Fruit fly (Drosophila melanogaster) whole organism, embryonic: ENCODE results near the gene Ser.

Source experiments
- Aef1 ChIP-seq: fragments of 200-800 bp; sonication (Bioruptor generic); IDR thresholded peaks from 3 replicates; pipeline ENCODE4 v1.3.6; 2022; ENCODE audit warnings: missing biosample characterization, missing genetic modification characterization
- CG10462 ChIP-seq: fragments of 200-800 bp; sonication (Bioruptor generic); optimal IDR thresholded peaks from 2 replicates; lab custom pipeline; 2016; ENCODE audit warnings: missing biosample characterization, missing genetic modification characterization
- CG11093 ChIP-seq: fragments of 200-800 bp; sonication (Bioruptor generic); IDR thresholded peaks from 3 replicates; pipeline ENCODE4 v1.3.6; 2022; ENCODE audit warnings: missing biosample characterization, missing genetic modification characterization
- CG14710 ChIP-seq: fragments of 200-800 bp; sonication (Bioruptor generic); optimal IDR thresholded peaks from 3 replicates; lab custom pipeline; 2019; ENCODE audit warnings: missing biosample characterization, mild to moderate bottlenecking, missing genetic modification characterization, moderate library complexity
- CG17328 ChIP-seq: fragments of 200-800 bp; sonication (Bioruptor generic); IDR thresholded peaks from 2 replicates; pipeline ENCODE4 v1.3.6; 2022; ENCODE audit warnings: missing biosample characterization, missing genetic modification characterization
- CG17359 ChIP-seq: fragments of 200-800 bp; sonication (Bioruptor generic); optimal IDR thresholded peaks from 3 replicates; lab custom pipeline; 2018; ENCODE audit warnings: missing biosample characterization, mild to moderate bottlenecking, missing genetic modification characterization, moderate library complexity
- CG18476 ChIP-seq: fragments of 200-800 bp; sonication (Bioruptor generic); optimal IDR thresholded peaks from 2 replicates; lab custom pipeline; 2016; ENCODE audit warnings: missing biosample characterization, mild to moderate bottlenecking, missing genetic modification characterization
- CG2120 ChIP-seq: fragments of 200-800 bp; sonication (Bioruptor generic); optimal IDR thresholded peaks from 3 replicates; lab custom pipeline; 2016; ENCODE audit warnings: missing biosample characterization, missing genetic modification characterization
- CG32772 ChIP-seq: fragments of 200-800 bp; sonication (Bioruptor generic); IDR thresholded peaks from 2 replicates; pipeline ENCODE4 v1.3.6; 2022; ENCODE audit warnings: missing biosample characterization, missing genetic modification characterization
- CG3281 ChIP-seq: fragments of 200-800 bp; sonication (Bioruptor generic); optimal IDR thresholded peaks from 3 replicates; lab custom pipeline; 2017; ENCODE audit warnings: missing biosample characterization, mild to moderate bottlenecking, missing genetic modification characterization
- CG3838 ChIP-seq: fragments of 200-800 bp; sonication (Bioruptor generic); optimal IDR thresholded peaks from 3 replicates; lab custom pipeline; 2016; ENCODE audit warnings: missing biosample characterization, missing genetic modification characterization
- CG3995 ChIP-seq: fragments of 200-800 bp; sonication (Bioruptor generic); optimal IDR thresholded peaks from 3 replicates; lab custom pipeline; 2016; ENCODE audit warnings: missing biosample characterization, missing genetic modification characterization
- CG6254 ChIP-seq: fragments of 200-800 bp; sonication (Bioruptor generic); optimal IDR thresholded peaks from 3 replicates; lab custom pipeline; 2017; ENCODE audit warnings: mild to moderate bottlenecking, missing biosample characterization, missing genetic modification reagents, missing genetic modification characterization
- CG6689 ChIP-seq: fragments of 200-800 bp; sonication (Bioruptor generic); IDR thresholded peaks from 2 replicates; pipeline ENCODE4 v1.3.6; 2022; ENCODE audit warnings: missing biosample characterization, missing genetic modification characterization
- CG7372 ChIP-seq: fragments of 200-800 bp; sonication (Bioruptor generic); IDR thresholded peaks from 2 replicates; pipeline ENCODE4 v1.3.6; 2022; ENCODE audit warnings: missing biosample characterization, missing genetic modification characterization
- CG7839 ChIP-seq: fragments of 200-800 bp; sonication (Bioruptor generic); optimal IDR thresholded peaks from 3 replicates; lab custom pipeline; 2018; ENCODE audit warnings: missing biosample characterization, mild to moderate bottlenecking, missing genetic modification characterization, moderate library complexity
- CG8290 ChIP-seq, 3 experiments: fragments of 200-800 bp; sonication (Bioruptor generic); optimal IDR thresholded peaks; 2 replicates each; lab custom pipeline; 2016 to 2019; ENCODE audit warnings: missing biosample characterization in 3 of 3, missing genetic modification characterization in 3 of 3, mild to moderate bottlenecking in 2 of 3, moderate library complexity in 1 of 3
- CG8388 ChIP-seq: fragments of 200-800 bp; sonication (Bioruptor generic); optimal IDR thresholded peaks from 2 replicates; lab custom pipeline; 2019; ENCODE audit warnings: missing biosample characterization, mild to moderate bottlenecking, missing genetic modification characterization, moderate library complexity
- CrebB ChIP-seq: fragments of 200-800 bp; sonication (Bioruptor generic); optimal IDR thresholded peaks from 3 replicates; lab custom pipeline; 2018; ENCODE audit warnings: missing biosample characterization, mild to moderate bottlenecking, missing genetic modification characterization
- D19A ChIP-seq: fragments of 200-800 bp; optimal IDR thresholded peaks from 3 replicates; lab custom pipeline; 2019; ENCODE audit warnings: missing biosample characterization, mild to moderate bottlenecking, missing genetic modification characterization, moderate library complexity
- Dbx ChIP-seq: fragments of 200-800 bp; sonication (Bioruptor generic); IDR thresholded peaks from 3 replicates; pipeline ENCODE4 v1.3.6; 2022; ENCODE audit warnings: missing biosample characterization, missing genetic modification characterization
- Doc3 ChIP-seq: fragments of 200-800 bp; sonication (Bioruptor generic); IDR thresholded peaks from 3 replicates; pipeline ENCODE4 v1.3.6; 2022; ENCODE audit warnings: missing biosample characterization, missing genetic modification characterization; ENCODE audit not compliant: partially characterized antibody
- Dref ChIP-seq: fragments of 200-800 bp; sonication (Bioruptor generic); IDR thresholded peaks from 2 replicates; pipeline ENCODE4 v1.3.6; 2022; ENCODE audit warnings: missing biosample characterization, missing genetic modification characterization
- E2f1 ChIP-seq: fragments of 200-800 bp; sonication (Bioruptor generic); IDR thresholded peaks from 2 replicates; pipeline ENCODE4 v1.3.6; 2022; ENCODE audit warnings: missing biosample characterization, missing genetic modification characterization
- Fer3 ChIP-seq: fragments of 200-800 bp; sonication (Bioruptor generic); optimal IDR thresholded peaks from 2 replicates; lab custom pipeline; 2018; ENCODE audit warnings: missing biosample characterization, mild to moderate bottlenecking, missing genetic modification characterization, moderate library complexity
- HHEX ChIP-seq: fragments of 200-800 bp; sonication (Bioruptor generic); optimal IDR thresholded peaks from 3 replicates; lab custom pipeline; 2017; ENCODE audit warnings: missing biosample characterization, mild to moderate bottlenecking, missing genetic modification characterization, missing genetic modification reagents
- HLHmδ ChIP-seq: fragments of 200-800 bp; sonication (Bioruptor generic); optimal IDR thresholded peaks from 2 replicates; lab custom pipeline; 2018; ENCODE audit warnings: missing biosample characterization, mild to moderate bottlenecking, missing genetic modification characterization, moderate library complexity
- MTF-1 ChIP-seq: fragments of 200-800 bp; sonication (Bioruptor generic); optimal IDR thresholded peaks from 2 replicates; lab custom pipeline; 2018; ENCODE audit warnings: missing biosample characterization, mild to moderate bottlenecking, missing genetic modification characterization, borderline replicate concordance
- Taf1 ChIP-seq: fragments of 200-800 bp; sonication (Bioruptor generic); IDR thresholded peaks from 2 replicates; pipeline ENCODE4 v1.3.6; 2022; ENCODE audit warnings: missing biosample characterization, missing genetic modification characterization
- Usf ChIP-seq: fragments of 200-800 bp; sonication (Bioruptor generic); optimal IDR thresholded peaks from 2 replicates; lab custom pipeline; 2017; ENCODE audit warnings: missing genotype, missing biosample characterization, missing genetic modification characterization
- Xbp1 ChIP-seq: fragments of 200-800 bp; sonication (Bioruptor generic); optimal IDR thresholded peaks from 3 replicates; lab custom pipeline; 2016; ENCODE audit warnings: missing biosample characterization, mild to moderate bottlenecking, missing genetic modification characterization
- dpn ChIP-seq, 2 experiments: fragments of 200-800 bp; sonication (Bioruptor generic); optimal IDR thresholded peaks; 3 replicates each; lab custom pipeline; 2016; ENCODE audit warnings: missing biosample characterization in 2 of 2, missing genetic modification characterization in 2 of 2
- ewg ChIP-seq: fragments of 200-800 bp; sonication (Bioruptor generic); optimal IDR thresholded peaks from 3 replicates; lab custom pipeline; 2017; ENCODE audit warnings: mild to moderate bottlenecking, missing biosample characterization, missing genetic modification reagents, missing genetic modification characterization
- eyg ChIP-seq: fragments of 200-800 bp; sonication (Bioruptor generic); optimal IDR thresholded peaks from 3 replicates; lab custom pipeline; 2016; ENCODE audit warnings: missing biosample characterization, missing genetic modification characterization
- ftz-f1 ChIP-seq: fragments of 200-800 bp; sonication (Bioruptor generic); optimal IDR thresholded peaks from 2 replicates; lab custom pipeline; 2016; ENCODE audit warnings: missing biosample characterization, missing genetic modification characterization
- gfzf ChIP-seq: fragments of 200-800 bp; sonication (Bioruptor generic); optimal IDR thresholded peaks from 2 replicates; lab custom pipeline; 2016; ENCODE audit warnings: missing biosample characterization, mild to moderate bottlenecking, missing genetic modification characterization, moderate library complexity
- ind ChIP-seq: fragments of 200-800 bp; sonication (Bioruptor generic); optimal IDR thresholded peaks from 3 replicates; lab custom pipeline; 2016; ENCODE audit warnings: missing biosample characterization, missing genetic modification characterization
- maf-S ChIP-seq: fragments of 200-800 bp; sonication (Bioruptor generic); optimal IDR thresholded peaks from 2 replicates; lab custom pipeline; 2016; ENCODE audit warnings: missing biosample characterization, missing genetic modification characterization
- onecut ChIP-seq: fragments of 200-800 bp; sonication (Bioruptor generic); IDR thresholded peaks from 2 replicates; pipeline ENCODE4 v1.3.6; 2022; ENCODE audit warnings: missing biosample characterization, missing genetic modification characterization
- row ChIP-seq: fragments of 200-800 bp; sonication (Bioruptor generic); IDR thresholded peaks from 3 replicates; pipeline ENCODE4 v1.3.6; 2022; ENCODE audit warnings: missing biosample characterization, missing genetic modification characterization
- run ChIP-seq: fragments of 200-800 bp; sonication (Bioruptor generic); optimal IDR thresholded peaks from 3 replicates; lab custom pipeline; 2018; ENCODE audit warnings: missing biosample characterization, mild to moderate bottlenecking, missing genetic modification characterization
- sd ChIP-seq: fragments of 200-800 bp; sonication (Bioruptor generic); optimal IDR thresholded peaks from 3 replicates; lab custom pipeline; 2018; ENCODE audit warnings: missing biosample characterization, mild to moderate bottlenecking, missing genetic modification characterization, moderate library complexity
- seq ChIP-seq: fragments of 200-800 bp; sonication (Bioruptor generic); IDR thresholded peaks from 2 replicates; pipeline ENCODE4 v1.3.6; 2022; ENCODE audit warnings: missing biosample characterization, missing genetic modification characterization
- sna ChIP-seq: fragments of 200-800 bp; sonication (Bioruptor generic); IDR thresholded peaks from 2 replicates; pipeline ENCODE4 v1.3.6; 2022; ENCODE audit warnings: missing biosample characterization, missing genetic modification characterization; ENCODE audit not compliant: partially characterized antibody
- tap ChIP-seq: fragments of 200-800 bp; optimal IDR thresholded peaks from 3 replicates; lab custom pipeline; 2019; ENCODE audit warnings: missing biosample characterization, mild to moderate bottlenecking, missing genetic modification characterization, moderate library complexity
- tll ChIP-seq, 2 experiments: fragments of 200-800 bp in 1 of 2; fragments of >200 bp in 1 of 2; sonication (Bioruptor generic) in 1 of 2; optimal IDR thresholded peaks; 2 replicates each; lab custom pipeline; 2017 to 2019; ENCODE audit warnings: missing biosample characterization in 2 of 2, missing genetic modification characterization in 2 of 2, mild to moderate bottlenecking in 1 of 2, moderate library complexity in 1 of 2
- toy ChIP-seq: fragments of 200-800 bp; sonication (Bioruptor generic); IDR thresholded peaks from 2 replicates; pipeline ENCODE4 v1.3.6; 2022; ENCODE audit warnings: missing biosample characterization, missing genetic modification characterization
- wek ChIP-seq: fragments of 200-800 bp; sonication (Bioruptor generic); optimal IDR thresholded peaks from 3 replicates; lab custom pipeline; 2018; ENCODE audit warnings: missing biosample characterization, mild to moderate bottlenecking, missing genetic modification characterization, moderate library complexity

The Ser gene

DNA sequence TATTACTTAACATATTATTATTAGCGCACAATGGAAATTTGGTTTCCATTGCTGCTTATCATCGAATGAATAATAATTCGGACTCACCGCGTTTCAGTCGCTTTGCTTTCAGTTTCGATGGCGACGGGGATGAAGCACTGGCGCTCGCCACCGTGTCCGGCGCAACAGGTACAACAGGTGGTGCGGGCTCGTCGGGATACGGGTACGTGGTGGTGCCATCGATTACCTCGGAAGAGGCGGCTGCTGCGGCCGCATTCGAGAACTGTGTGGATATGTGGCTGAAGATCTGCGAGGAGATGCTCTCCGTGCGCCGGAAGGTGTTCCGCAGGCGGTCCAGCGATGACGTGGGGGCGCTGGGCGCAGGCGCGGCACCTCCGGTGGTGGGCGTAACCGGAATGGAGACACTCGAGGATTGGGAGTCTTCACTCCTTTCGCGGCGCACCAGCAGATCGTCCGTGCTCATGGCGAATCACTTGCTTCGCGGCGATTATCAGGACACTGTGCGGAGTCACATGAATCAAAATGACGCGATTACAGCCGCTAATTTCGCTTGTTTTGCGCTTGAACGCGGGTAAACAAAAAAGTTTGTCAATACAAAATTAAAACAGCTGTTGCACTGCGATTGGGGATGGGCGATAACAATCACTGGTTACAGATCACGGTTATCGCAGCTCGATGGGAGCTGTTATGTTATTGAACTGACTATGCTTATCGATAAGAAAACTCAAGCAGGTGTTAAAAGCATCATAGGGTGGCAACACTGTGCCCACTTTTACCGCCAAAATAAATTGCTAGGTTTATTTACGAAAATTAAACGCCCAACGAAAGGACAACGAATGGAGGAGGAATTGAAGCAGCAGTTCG lies 44.6 kb upstream of the Ser start, which contains the start of the genes CG31064 and PolA2 (continued):
- TF ChIP-seq MTF-1 (GFP tag; lab: Kevin White, UChicago) (no peak), CG17359 (tag; lab: Kevin White, UChicago) (no peak), tll (GFP tag; optimal IDR thresholded peaks at IDR 0.05; lab: Kevin White, UChicago) (no peak), CG3838 (GFP tag; lab: Kevin White, UChicago) (no peak), CG7372 (no peak), Doc3 (peak; percentile 70), HHEX (no peak), CG6254 (GFP tag; lab: Kevin White, UChicago) (no peak)
- TF ChIP-seq, all 482 proteins: peak for 113

DNA sequence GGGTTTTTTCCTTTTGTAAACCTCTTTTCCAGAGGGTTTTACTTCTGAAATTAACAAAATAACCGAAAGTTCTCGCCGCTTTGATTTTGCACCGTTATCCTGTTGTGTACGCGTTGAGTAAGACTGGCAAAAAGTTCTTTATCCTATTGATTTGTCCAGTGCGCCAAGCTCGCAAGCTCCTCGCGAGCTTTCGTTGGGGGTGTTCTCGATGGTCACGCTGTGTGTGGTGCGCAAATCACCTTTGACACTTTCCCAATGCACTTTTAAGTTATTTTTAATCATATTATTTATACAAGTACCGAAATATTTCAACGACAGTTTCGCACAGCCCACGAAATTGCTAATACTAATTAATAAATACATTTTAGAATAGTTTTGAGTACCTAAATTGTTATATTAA lies 43.9 kb upstream of the Ser start:
- TF ChIP-seq CG10462 (no peak), CG8290 (GFP tag; optimal IDR thresholded peaks at IDR 0.05; lab: Kevin White, UChicago) (no peak), CG8290 (tag; optimal IDR thresholded peaks at IDR 0.05; lab: Kevin White, UChicago) (no peak), CG2120 (no peak), toy (GFP tag; lab: Robert Waterston, UW) (no peak), Aef1 (no peak), sna (no peak), seq (GFP tag; lab: Robert Waterston, UW) (no peak), Xbp1 (GFP tag; lab: Kevin White, UChicago) (no peak), D19A (tag; lab: Kevin White, UChicago) (no peak), Dref (GFP tag; lab: Robert Waterston, UW) (no peak), row (peak; percentile 22; the same call in 1 of the 3 replicates), dpn (GFP tag; optimal IDR thresholded peaks at IDR 0.05; lab: Kevin White, UChicago) (no peak), CrebB (tag; lab: Kevin White, UChicago) (no peak), HLHmδ (GFP tag; lab: Kevin White, UChicago) (no peak), CG7839 (no peak), CG32772 (GFP tag; lab: Robert Waterston, UW) (no peak), tap (tag; lab: Kevin White, UChicago) (no peak), CG17328 (GFP tag; lab: Robert Waterston, UW) (no peak), CG14710 (no peak), CG8388 (GFP tag; lab: Kevin White, UChicago) (no peak), maf-S (GFP tag; lab: Kevin White, UChicago) (no peak), gfzf (GFP tag; lab: Kevin White, UChicago) (no peak), CG3995 (GFP tag; lab: Kevin White, UChicago) (peak; percentile 73), CG11093 (GFP tag; lab: Robert Waterston, UW) (no peak), wek (GFP tag; lab: Kevin White, UChicago) (peak; percentile 82), Usf (GFP tag; lab: Kevin White, UChicago) (no peak), sd (tag; lab: Kevin White, UChicago) (no peak), ind (GFP tag; lab: Kevin White, UChicago) (no peak), E2f1 (no peak), eyg (GFP tag; lab: Kevin White, UChicago) (no peak), Fer3 (tag; lab: Kevin White, UChicago) (no peak), ftz-f1 (GFP tag; lab: Kevin White, UChicago) (no peak), CG3281 (GFP tag; lab: Kevin White, UChicago) (no peak), onecut (GFP tag; lab: Robert Waterston, UW) (peak; percentile 96), CG18476 (GFP tag; lab: Kevin White, UChicago) (no peak), run (tag; lab: Kevin White, UChicago) (no peak), Dbx (GFP tag; lab: Robert Waterston, UW) (no peak), ewg (GFP tag; lab: Kevin White, UChicago) (peak; percentile 7), Taf1 (GFP tag; lab: Robert Waterston, UW) (no peak), CG6689 (GFP tag; lab: Robert Waterston, UW) (no peak)
